Fruit fly (Drosophila melanogaster) whole organism, embryonic: ENCODE data around the gene CG13039.

Experiments used
- CG11504 ChIP-seq: fragments of 200-800 bp; sonication (Bioruptor generic); optimal IDR thresholded peaks from 3 replicates; lab custom pipeline; 2019; ENCODE audit warnings: missing biosample characterization, mild to moderate bottlenecking, missing genetic modification characterization, moderate library complexity
- CG12299 ChIP-seq: fragments of 200-800 bp; sonication (Bioruptor generic); optimal IDR thresholded peaks from 2 replicates; lab custom pipeline; 2018; ENCODE audit warnings: missing biosample characterization, mild to moderate bottlenecking, missing genetic modification characterization
- CG13287 ChIP-seq: fragments of 200-800 bp; sonication (Bioruptor generic); IDR thresholded peaks from 2 replicates; pipeline ENCODE4 v1.3.6; 2022; ENCODE audit warnings: missing biosample characterization, missing genetic modification characterization; ENCODE audit not compliant: partially characterized antibody
- CG13775 ChIP-seq: fragments of 200-800 bp; sonication (Bioruptor generic); optimal IDR thresholded peaks from 3 replicates; lab custom pipeline; 2017; ENCODE audit warnings: missing biosample characterization, mild to moderate bottlenecking, missing genetic modification characterization
- CG16863 ChIP-seq: fragments of 200-800 bp; sonication (Bioruptor generic); optimal IDR thresholded peaks from 3 replicates; lab custom pipeline; 2016; ENCODE audit warnings: missing biosample characterization, missing genetic modification characterization
- CG17385 ChIP-seq: fragments of 200-800 bp; sonication (Bioruptor generic); optimal IDR thresholded peaks from 3 replicates; lab custom pipeline; 2018; ENCODE audit warnings: missing biosample characterization, mild to moderate bottlenecking, missing genetic modification characterization
- CG18011 ChIP-seq: fragments of 200-800 bp; sonication (Bioruptor generic); optimal IDR thresholded peaks from 2 replicates; lab custom pipeline; 2017; ENCODE audit warnings: missing biosample characterization, missing genetic modification characterization, mild to moderate bottlenecking, moderate library complexity, missing genotype
- CG2202 ChIP-seq: fragments of 200-800 bp; sonication (Bioruptor generic); optimal IDR thresholded peaks from 2 replicates; lab custom pipeline; 2018; ENCODE audit warnings: missing biosample characterization, mild to moderate bottlenecking, missing genetic modification characterization
- CG2889 ChIP-seq: fragments of 200-800 bp; sonication (Bioruptor generic); IDR thresholded peaks from 3 replicates; pipeline ENCODE4 v1.3.6; 2022; ENCODE audit warnings: missing biosample characterization, missing genetic modification characterization
- CG30403 ChIP-seq: fragments of 200-800 bp; sonication (Bioruptor generic); optimal IDR thresholded peaks from 3 replicates; lab custom pipeline; 2016; ENCODE audit warnings: missing biosample characterization, missing genetic modification characterization
- CG3065 ChIP-seq: fragments of 200-800 bp; sonication (Bioruptor generic); optimal IDR thresholded peaks from 2 replicates; lab custom pipeline; 2016; ENCODE audit warnings: missing biosample characterization, missing genetic modification characterization
- CG4707 ChIP-seq: fragments of 200-800 bp; sonication (Bioruptor generic); optimal IDR thresholded peaks from 2 replicates; lab custom pipeline; 2018; ENCODE audit warnings: missing biosample characterization, mild to moderate bottlenecking, missing genetic modification characterization, moderate library complexity
- CG6854 ChIP-seq: fragments of 200-800 bp; sonication (Bioruptor generic); optimal IDR thresholded peaks from 3 replicates; lab custom pipeline; 2017; ENCODE audit warnings: missing biosample characterization, mild to moderate bottlenecking, missing genetic modification characterization
- CG8089 ChIP-seq: fragments of 200-800 bp; sonication (Bioruptor generic); optimal IDR thresholded peaks from 3 replicates; lab custom pipeline; 2016; ENCODE audit warnings: missing biosample characterization, missing genetic modification characterization
- CG8359 ChIP-seq: fragments of 200-800 bp; sonication (Bioruptor generic); optimal IDR thresholded peaks from 2 replicates; lab custom pipeline; 2017; ENCODE audit warnings: missing biosample characterization, mild to moderate bottlenecking, missing genetic modification characterization, borderline replicate concordance
- Lhr ChIP-seq: fragments of 200-800 bp; sonication (Bioruptor generic); optimal IDR thresholded peaks from 3 replicates; lab custom pipeline; 2017; ENCODE audit warnings: mild to moderate bottlenecking, missing biosample characterization, missing genetic modification reagents, missing genetic modification characterization
- MBD-R2 ChIP-seq: fragments of 200-800 bp; sonication (Bioruptor generic); IDR thresholded peaks from 2 replicates; pipeline ENCODE4 v1.3.6; 2022; ENCODE audit warnings: missing biosample characterization, missing genetic modification characterization
- Sry-β ChIP-seq: fragments of 200-800 bp; sonication (Bioruptor generic); optimal IDR thresholded peaks from 2 replicates; lab custom pipeline; 2018; ENCODE audit warnings: missing biosample characterization, mild to moderate bottlenecking, missing genetic modification characterization, moderate library complexity
- Ssrp ChIP-seq: fragments of 200-800 bp; sonication (Bioruptor generic); optimal IDR thresholded peaks from 2 replicates; lab custom pipeline; 2018; ENCODE audit warnings: missing biosample characterization, mild to moderate bottlenecking, missing genetic modification characterization, moderate library complexity
- YL-1 ChIP-seq: fragments of 200-800 bp; sonication (Bioruptor generic); optimal IDR thresholded peaks from 3 replicates; lab custom pipeline; 2017; ENCODE audit warnings: missing biosample characterization, mild to moderate bottlenecking, missing genetic modification characterization
- bowl ChIP-seq: fragments of 200-800 bp; sonication (Bioruptor generic); IDR thresholded peaks from 2 replicates; pipeline ENCODE4 v1.3.6; 2022; ENCODE audit warnings: missing biosample characterization, missing genetic modification characterization
- bsh ChIP-seq, 2 experiments: fragments of 200-800 bp; sonication (Bioruptor generic); optimal IDR thresholded peaks; 2 replicates each; lab custom pipeline; 2017 to 2018; ENCODE audit warnings: mild to moderate bottlenecking in 2 of 2, missing biosample characterization in 2 of 2, missing genetic modification characterization in 2 of 2, moderate library complexity in 1 of 2
- chinmo ChIP-seq: fragments of 200-800 bp; sonication (Bioruptor generic); IDR thresholded peaks from 4 replicates; pipeline ENCODE4 v1.3.6; 2022; ENCODE audit warnings: missing biosample characterization, missing genetic modification characterization; ENCODE audit not compliant: partially characterized antibody
- chm ChIP-seq: fragments of 200-800 bp; sonication (Bioruptor generic); IDR thresholded peaks from 2 replicates; pipeline ENCODE4 v1.3.6; 2022; ENCODE audit warnings: missing biosample characterization, missing genetic modification characterization
- dm ChIP-seq: fragments of 200-800 bp; sonication (Bioruptor generic); optimal IDR thresholded peaks from 3 replicates; lab custom pipeline; 2016; ENCODE audit warnings: missing biosample characterization, missing genetic modification characterization
- ewg ChIP-seq: fragments of 200-800 bp; sonication (Bioruptor generic); optimal IDR thresholded peaks from 3 replicates; lab custom pipeline; 2017; ENCODE audit warnings: mild to moderate bottlenecking, missing biosample characterization, missing genetic modification reagents, missing genetic modification characterization
- fd96Cb ChIP-seq: fragments of 200-800 bp; sonication (Bioruptor generic); optimal IDR thresholded peaks from 2 replicates; lab custom pipeline; 2018; ENCODE audit warnings: missing biosample characterization, mild to moderate bottlenecking, missing genetic modification characterization, moderate library complexity
- grn ChIP-seq: fragments of 200-800 bp; sonication (Bioruptor generic); optimal IDR thresholded peaks from 3 replicates; lab custom pipeline; 2017; ENCODE audit warnings: missing biosample characterization, missing genetic modification characterization
- knrl ChIP-seq: fragments of 200-800 bp; sonication (Bioruptor generic); IDR thresholded peaks from 3 replicates; pipeline ENCODE4 v1.3.6; 2022; ENCODE audit warnings: missing biosample characterization, missing genetic modification characterization; ENCODE audit not compliant: partially characterized antibody
- lilli ChIP-seq: fragments of 200-800 bp; sonication (Bioruptor generic); optimal IDR thresholded peaks from 3 replicates; lab custom pipeline; 2016; ENCODE audit warnings: missing biosample characterization, missing genetic modification characterization
- nerfin-2 ChIP-seq: fragments of 200-800 bp; sonication (Bioruptor generic); IDR thresholded peaks from 2 replicates; pipeline ENCODE4 v1.3.6; 2022; ENCODE audit warnings: missing biosample characterization, missing genetic modification characterization; ENCODE audit not compliant: partially characterized antibody
- phol ChIP-seq: fragments of 200-800 bp; sonication (Bioruptor generic); optimal IDR thresholded peaks from 3 replicates; lab custom pipeline; 2018; ENCODE audit warnings: missing biosample characterization, mild to moderate bottlenecking, missing genetic modification characterization, moderate library complexity
- pnt ChIP-seq: fragments of 200-800 bp; sonication (Bioruptor generic); optimal IDR thresholded peaks from 3 replicates; lab custom pipeline; 2016; ENCODE audit warnings: missing biosample characterization, missing genetic modification characterization
- prd ChIP-seq, 3 experiments: fragments of >200 bp in 2 of 3; fragments of 200-800 bp in 1 of 3; sonication (Bioruptor generic) in 1 of 3; optimal IDR thresholded peaks in 2 of 3; IDR thresholded peaks in 1 of 3; 2 replicates in 2 of 3; 3 replicates in 1 of 3; pipeline versions ENCODE4 v1.3.6 to Lab custom; 2017 to 2022; ENCODE audit warnings: missing biosample characterization in 1 of 3, missing genetic modification characterization in 1 of 3
- ranshi ChIP-seq: fragments of 200-800 bp; sonication (Bioruptor generic); IDR thresholded peaks from 2 replicates; pipeline ENCODE4 v1.3.6; 2022; ENCODE audit warnings: missing biosample characterization, missing genetic modification characterization
- scrt ChIP-seq: fragments of 200-800 bp; sonication (Bioruptor generic); optimal IDR thresholded peaks from 2 replicates; lab custom pipeline; 2018; ENCODE audit warnings: missing biosample characterization, mild to moderate bottlenecking, missing genetic modification characterization, moderate library complexity

The CG13039 gene

DNA sequence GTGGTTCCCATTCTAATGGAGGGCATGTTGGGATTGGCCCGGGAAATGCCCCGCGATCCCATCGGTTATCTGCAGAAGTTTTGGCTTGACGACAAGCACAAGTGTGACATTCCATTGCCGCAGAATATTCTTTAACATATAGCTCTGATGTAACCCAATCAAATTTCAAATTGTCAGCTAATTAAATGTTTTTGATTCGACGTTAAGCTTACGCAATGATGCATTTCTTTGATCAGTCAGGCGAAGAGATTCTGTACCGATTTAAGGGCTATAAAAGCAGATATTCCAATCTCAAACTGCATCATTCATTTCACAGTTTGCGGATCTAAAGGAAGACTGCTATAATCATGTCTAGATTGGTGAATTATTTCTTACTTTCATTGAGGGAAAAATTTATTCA is 5.1 kb upstream of the CG13039 start, which contains the start of gene retinin:
Gene retinin (plus strand): TSS at position 301 of the 400 bp plus-strand sequence.
- TF ChIP-seq grn (GFP tag; lab: Kevin White, UChicago), result no peak
- no peak for TF ChIP-seq CG8089 (GFP tag; lab: Kevin White, UChicago)
- no peak for TF ChIP-seq CG30403 (GFP tag; lab: Kevin White, UChicago)
- TF ChIP-seq bowl (GFP tag; lab: Robert Waterston, UW), result no peak
- TF ChIP-seq knrl (GFP tag; lab: Robert Waterston, UW), result no peak
- no peak for TF ChIP-seq fd96Cb (tag; lab: Kevin White, UChicago)
- no peak for TF ChIP-seq CG11504 (tag; lab: Kevin White, UChicago)
- TF ChIP-seq Lhr (GFP tag; lab: Kevin White, UChicago), result no peak
- no peak for TF ChIP-seq CG12299 (tag; lab: Kevin White, UChicago)
- TF ChIP-seq phol (tag; lab: Kevin White, UChicago), result no peak
- TF ChIP-seq lilli, result no peak
- TF ChIP-seq YL-1 (GFP tag; lab: Kevin White, UChicago), result no peak
- TF ChIP-seq CG6854, result no peak
- TF ChIP-seq ewg, result no peak
- TF ChIP-seq pnt (GFP tag; lab: Kevin White, UChicago), result no peak
- TF ChIP-seq CG4707 (GFP tag; lab: Kevin White, UChicago), result no peak
- TF ChIP-seq, all 482 proteins: peak for 0

DNA sequence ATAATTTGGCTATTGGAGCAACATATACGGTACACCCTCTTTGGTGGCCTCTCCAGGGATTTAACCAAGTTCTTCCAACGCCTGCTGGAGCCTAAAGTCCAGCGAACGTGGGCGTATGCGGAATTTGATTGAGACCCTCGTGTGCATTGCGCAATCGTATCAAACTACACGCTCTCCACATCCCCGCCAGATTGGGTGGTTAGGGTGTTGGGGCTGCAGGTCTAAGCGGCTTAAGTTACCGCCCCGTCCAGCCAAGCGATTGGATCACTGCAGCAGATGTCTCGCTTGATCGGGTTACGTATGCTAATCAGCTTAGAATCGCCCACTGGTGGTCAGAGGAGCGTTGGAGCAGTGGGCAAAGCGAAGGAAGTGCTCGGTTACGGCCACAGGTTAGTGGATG is 4.2 kb upstream of the CG13039 start, which contains the start of gene CG33060:
Gene CG33060 (plus strand): TSS at position 301 of the 400 bp plus-strand sequence.
- TF ChIP-seq prd (optimal IDR thresholded peaks at IDR 0.05; lab: Kevin White, UChicago) (no peak), prd (GFP tag; IDR thresholded peaks at IDR 0.05; lab: Robert Waterston, UW) (no peak), nerfin-2 (GFP tag; lab: Robert Waterston, UW) (no peak), CG18011 (GFP tag; lab: Kevin White, UChicago) (no peak), chm (no peak), CG17385 (GFP tag; lab: Kevin White, UChicago) (no peak), MBD-R2 (GFP tag; lab: Robert Waterston, UW) (no peak), bsh (GFP tag; optimal IDR thresholded peaks at IDR 0.05; lab: Kevin White, UChicago) (no peak), ranshi (GFP tag; lab: Robert Waterston, UW) (no peak), dm (GFP tag; lab: Kevin White, UChicago) (no peak), scrt (GFP tag; lab: Kevin White, UChicago) (no peak), CG13775 (GFP tag; lab: Kevin White, UChicago) (no peak), CG16863 (GFP tag; lab: Kevin White, UChicago) (no peak)

DNA sequence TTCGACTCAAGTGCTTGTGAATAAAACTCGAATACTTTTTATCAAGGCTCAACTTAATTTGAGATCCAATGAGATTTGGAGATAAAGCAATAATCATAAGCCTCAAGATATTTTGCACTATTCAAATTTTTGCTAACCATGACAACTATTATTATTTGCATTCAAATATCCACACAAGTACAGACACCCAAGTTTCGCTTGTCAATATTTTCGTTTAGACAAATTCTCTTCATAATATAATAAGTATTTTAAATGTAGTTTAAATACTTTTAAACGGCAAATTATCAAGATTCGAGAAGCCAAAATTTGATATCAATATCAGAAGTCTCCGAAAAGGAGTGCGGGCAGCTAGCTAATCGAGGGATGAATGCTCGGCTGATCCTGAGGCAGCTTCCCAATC is 2.9 kb upstream of the CG13039 start, which contains the start of gene CG33061:
Gene CG33061 (plus strand): TSS at position 301 of the 400 bp plus-strand sequence.
- TF ChIP-seq CG2889 (GFP tag; lab: Robert Waterston, UW) (no peak), knrl (GFP tag; lab: Robert Waterston, UW) (no peak), chinmo (no peak), CG8359 (GFP tag; lab: Kevin White, UChicago) (no peak), CG2202 (tag; lab: Kevin White, UChicago) (no peak), CG13287 (GFP tag; lab: Robert Waterston, UW) (no peak), CG13775 (GFP tag; lab: Kevin White, UChicago) (no peak), CG3065 (no peak), Ssrp (tag; lab: Kevin White, UChicago) (no peak), Sry-β (GFP tag; lab: Kevin White, UChicago) (no peak)
